Worm (Caenorhabditis elegans) whole organism, late embryonic: ENCODE results near the gene ceh-43.

Experiments used
- C38D4.7 ChIP-seq: fragments of 200-800 bp; sonication (Bioruptor generic); optimal IDR thresholded peaks from 2 replicates; lab custom pipeline; 2018; ENCODE audit warnings: mild to moderate bottlenecking, missing genetic modification characterization, moderate library complexity, missing compliant biosample characterization
- K02D7.2 ChIP-seq: sonication (generic microtip); optimal IDR thresholded peaks from 2 replicates; lab custom pipeline; 2017; ENCODE audit warnings: mild to moderate bottlenecking, missing genetic modification characterization, missing compliant biosample characterization
- T23F11.4 ChIP-seq: fragments of 200-800 bp; sonication (Bioruptor generic); optimal IDR thresholded peaks from 2 replicates; lab custom pipeline; 2018; ENCODE audit warnings: mild to moderate bottlenecking, missing genetic modification characterization, missing compliant biosample characterization
- ahr-1 ChIP-seq: sonication (generic microtip); optimal IDR thresholded peaks from 2 replicates; lab custom pipeline; 2016; ENCODE audit warnings: missing genetic modification characterization, missing compliant biosample characterization
- ama-1 ChIP-seq: fragments of 150-350 bp; optimal IDR thresholded peaks from 2 replicates; lab custom pipeline; 2014
- ceh-14 ChIP-seq: sonication (generic microtip); optimal IDR thresholded peaks from 2 replicates; lab custom pipeline; 2016; ENCODE audit warnings: missing genotype, missing genetic modification characterization, missing compliant biosample characterization
- ceh-18 ChIP-seq: sonication (generic microtip); optimal IDR thresholded peaks from 2 replicates; lab custom pipeline; 2016; ENCODE audit warnings: missing genetic modification characterization, missing compliant biosample characterization
- ceh-19 ChIP-seq: fragments of 200-800 bp; sonication (Bioruptor generic); optimal IDR thresholded peaks from 2 replicates; lab custom pipeline; 2018; ENCODE audit warnings: mild to moderate bottlenecking, missing genetic modification characterization, missing compliant biosample characterization
- ceh-31 ChIP-seq: sonication (generic microtip); optimal IDR thresholded peaks from 2 replicates; lab custom pipeline; 2016; ENCODE audit warnings: missing genetic modification characterization, missing compliant biosample characterization
- ceh-45 ChIP-seq: fragments of 200-800 bp; sonication (Bioruptor generic); IDR thresholded peaks from 2 replicates; pipeline ENCODE4 v1.3.6; 2022; ENCODE audit warnings: missing genetic modification reagents, missing genetic modification characterization, missing compliant biosample characterization
- ceh-9 ChIP-seq: sonication (generic microtip); optimal IDR thresholded peaks from 2 replicates; lab custom pipeline; 2016; ENCODE audit warnings: mild to moderate bottlenecking, missing genetic modification characterization, inconsistent platforms, missing compliant biosample characterization
- elt-2 ChIP-seq: sonication (generic microtip); optimal IDR thresholded peaks from 2 replicates; lab custom pipeline; 2016; ENCODE audit warnings: missing genetic modification reagents, missing genetic modification characterization, missing compliant biosample characterization
- elt-4 ChIP-seq: sonication (generic microtip); optimal IDR thresholded peaks from 2 replicates; lab custom pipeline; 2016; ENCODE audit warnings: missing genetic modification characterization, missing compliant biosample characterization
- ets-4 ChIP-seq: sonication (generic microtip); optimal IDR thresholded peaks from 2 replicates; lab custom pipeline; 2016; ENCODE audit warnings: missing genetic modification characterization, missing compliant biosample characterization
- fkh-10 ChIP-seq: fragments of 150-350 bp; optimal IDR thresholded peaks from 2 replicates; lab custom pipeline; 2014; ENCODE audit warnings: missing biosample characterization, missing genetic modification reagents, missing genetic modification characterization
- hlh-15 ChIP-seq: sonication (generic microtip); optimal IDR thresholded peaks from 2 replicates; lab custom pipeline; 2016; ENCODE audit warnings: missing genetic modification characterization, missing compliant biosample characterization
- hlh-30 ChIP-seq: sonication (generic microtip); optimal IDR thresholded peaks from 2 replicates; lab custom pipeline; 2017; ENCODE audit warnings: antibody characterized with exemption, missing genetic modification characterization, missing compliant biosample characterization; ENCODE audit not compliant: insufficient read depth
- hlh-6 ChIP-seq: sonication (generic microtip); optimal IDR thresholded peaks from 2 replicates; lab custom pipeline; 2016; ENCODE audit warnings: missing genotype, missing genetic modification characterization, missing compliant biosample characterization
- hlh-8 ChIP-seq: sonication (generic microtip); optimal IDR thresholded peaks from 2 replicates; lab custom pipeline; 2016; ENCODE audit warnings: missing genotype, missing genetic modification characterization, missing compliant biosample characterization
- lim-6 ChIP-seq: sonication (generic microtip); optimal IDR thresholded peaks from 2 replicates; lab custom pipeline; 2016; ENCODE audit warnings: missing genetic modification characterization, missing compliant biosample characterization
- lin-11 ChIP-seq: fragments of 200-800 bp; sonication (Bioruptor generic); optimal IDR thresholded peaks from 2 replicates; lab custom pipeline; 2018; ENCODE audit warnings: mild to moderate bottlenecking, missing genetic modification characterization, missing compliant biosample characterization
- madf-2 ChIP-seq: sonication (generic microtip); optimal IDR thresholded peaks from 2 replicates; lab custom pipeline; 2017; ENCODE audit warnings: missing genetic modification characterization, missing compliant biosample characterization
- mec-3 ChIP-seq: sonication (generic microtip); optimal IDR thresholded peaks from 2 replicates; lab custom pipeline; 2016; ENCODE audit warnings: borderline replicate concordance, missing genetic modification characterization, missing compliant biosample characterization
- nhr-11 ChIP-seq: fragments of 150-350 bp; optimal IDR thresholded peaks from 2 replicates; lab custom pipeline; 2014; ENCODE audit warnings: missing biosample characterization, missing genetic modification characterization
- nhr-232 ChIP-seq: sonication (generic microtip); optimal IDR thresholded peaks from 2 replicates; lab custom pipeline; 2016; ENCODE audit warnings: missing genetic modification characterization, missing compliant biosample characterization
- pax-1 ChIP-seq: fragments of 150-350 bp; optimal IDR thresholded peaks from 2 replicates; lab custom pipeline; 2014; ENCODE audit warnings: missing biosample characterization, missing genetic modification characterization
- pha-4 ChIP-seq: fragments of 150-350 bp; optimal IDR thresholded peaks from 2 replicates; lab custom pipeline; 2018; ENCODE audit warnings: missing biosample characterization, missing genetic modification reagents, missing genetic modification characterization
- pros-1 ChIP-seq: fragments of 150-350 bp; optimal IDR thresholded peaks from 2 replicates; lab custom pipeline; 2014; ENCODE audit warnings: missing biosample characterization, missing genetic modification reagents, missing genetic modification characterization
- ref-2 ChIP-seq: sonication (generic microtip); optimal IDR thresholded peaks from 2 replicates; lab custom pipeline; 2016; ENCODE audit warnings: missing genetic modification characterization, missing compliant biosample characterization
- rnt-1 ChIP-seq: sonication (generic microtip); optimal IDR thresholded peaks from 2 replicates; lab custom pipeline; 2016; ENCODE audit warnings: missing genetic modification characterization, missing compliant biosample characterization
- sox-2 ChIP-seq: fragments of 200-800 bp; sonication (Bioruptor generic); IDR thresholded peaks from 2 replicates; pipeline ENCODE4 v1.3.6; 2022; ENCODE audit warnings: missing genetic modification reagents, missing genetic modification characterization, missing compliant biosample characterization
- syd-9 ChIP-seq: sonication (generic microtip); optimal IDR thresholded peaks from 2 replicates; lab custom pipeline; 2016; ENCODE audit warnings: mild to moderate bottlenecking, missing genetic modification characterization, moderate library complexity, missing compliant biosample characterization
- unc-3 ChIP-seq, 2 experiments: fragments of 200-800 bp in 1 of 2; sonication (Bioruptor generic) in 1 of 2; sonication (generic microtip) in 1 of 2; conservative IDR thresholded peaks in 1 of 2; optimal IDR thresholded peaks in 1 of 2; 2 replicates each; pipeline versions ENCODE4 v1.3.6 to Lab custom; 2016 to 2022; ENCODE audit warnings: missing compliant biosample characterization in 2 of 2, missing genetic modification characterization in 2 of 2, missing genetic modification reagents in 1 of 2
- unc-42 ChIP-seq: sonication (generic microtip); optimal IDR thresholded peaks from 2 replicates; lab custom pipeline; 2016; ENCODE audit warnings: missing genotype, missing genetic modification characterization, missing compliant biosample characterization
- unc-86 ChIP-seq: sonication (generic microtip); optimal IDR thresholded peaks from 2 replicates; lab custom pipeline; 2016; ENCODE audit warnings: missing genetic modification characterization, missing compliant biosample characterization
- zip-5 ChIP-seq: sonication (generic microtip); optimal IDR thresholded peaks from 2 replicates; lab custom pipeline; 2016; ENCODE audit warnings: missing genetic modification characterization, missing compliant biosample characterization

The ceh-43 gene

ce11 chrIII:4404339-4404836, 45.4 kb downstream of the ceh-43 start, which contains the start of the genes R07E5.17 and snfc-5:
R07E5.17 (minus strand) TSS chrIII:4404436.
snfc-5 (plus strand) TSS chrIII:4404786.
- no peak for TF ChIP-seq ceh-19
- TF ChIP-seq nhr-232 = no peak
- TF ChIP-seq lim-6 = no peak
- TF ChIP-seq ahr-1 (tag; lab: Kevin White, UChicago) = no peak
- TF ChIP-seq mec-3 (tag; lab: Kevin White, UChicago) = no peak
- peak; percentile 37 for TF ChIP-seq unc-42
- TF ChIP-seq hlh-30 (tag; lab: Kevin White, UChicago) = no peak
- no peak for TF ChIP-seq hlh-15
- no peak for TF ChIP-seq ets-4
- TF ChIP-seq ceh-45 (GFP tag; lab: Robert Waterston, UW) = no peak
- TF ChIP-seq ceh-14 (tag; lab: Kevin White, UChicago) = peak; percentile 44
- TF ChIP-seq C38D4.7 (GFP tag; lab: Kevin White, UChicago) = no peak
- no peak for TF ChIP-seq unc-3 (GFP tag; conservative IDR thresholded peaks at IDR 0.05; lab: Robert Waterston, UW)
- no peak for TF ChIP-seq unc-3 (tag; optimal IDR thresholded peaks at IDR 0.05; lab: Kevin White, UChicago)
- peak; percentile 27 for TF ChIP-seq ceh-31 (tag; lab: Kevin White, UChicago)
- TF ChIP-seq elt-2 (tag; lab: Kevin White, UChicago) = no peak
- no peak for TF ChIP-seq rnt-1 (tag; lab: Kevin White, UChicago)
- no peak for TF ChIP-seq hlh-6
- TF ChIP-seq madf-2 = no peak
- peak; percentile 25 for TF ChIP-seq ceh-18 (tag; lab: Kevin White, UChicago)

DNA sequence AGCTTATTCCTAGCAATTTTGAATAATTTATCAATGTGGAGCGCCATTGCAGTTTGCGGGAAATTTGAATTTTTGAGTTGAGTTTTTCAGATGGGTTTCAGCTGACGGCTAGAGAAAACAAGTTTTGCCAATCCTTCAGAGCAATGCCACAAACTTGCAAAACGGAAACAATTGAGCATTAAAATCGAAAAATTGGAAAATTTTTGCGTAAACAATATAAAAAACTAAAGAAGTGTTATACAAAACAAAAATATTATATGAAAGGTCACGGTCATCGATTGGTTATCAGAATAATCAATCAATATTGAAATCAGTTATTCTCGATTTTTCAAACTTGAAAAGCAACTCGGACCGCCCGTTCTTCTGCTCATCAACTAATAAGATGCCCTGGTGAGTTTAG, 48.6 kb downstream of the ceh-43 start, which contains the start of gene R07E5.15:
TSS of gene R07E5.15 (plus strand) at position 301 of the 400 bp plus-strand sequence.
- TF ChIP-seq pax-1 (tag; lab: Kevin White, UChicago) (no peak), unc-42 (no peak), ama-1 (no peak), fkh-10 (GFP tag; lab: Kevin White, UChicago) (no peak), ceh-9 (tag; lab: Kevin White, UChicago) (no peak), syd-9 (tag; lab: Kevin White, UChicago) (no peak), ceh-14 (tag; lab: Kevin White, UChicago) (no peak), ceh-19 (no peak), pros-1 (no peak), K02D7.2 (tag; lab: Kevin White, UChicago) (no peak), T23F11.4 (GFP tag; lab: Kevin White, UChicago) (no peak), hlh-30 (tag; lab: Kevin White, UChicago) (no peak), lin-11 (tag; lab: Kevin White, UChicago) (no peak)

DNA sequence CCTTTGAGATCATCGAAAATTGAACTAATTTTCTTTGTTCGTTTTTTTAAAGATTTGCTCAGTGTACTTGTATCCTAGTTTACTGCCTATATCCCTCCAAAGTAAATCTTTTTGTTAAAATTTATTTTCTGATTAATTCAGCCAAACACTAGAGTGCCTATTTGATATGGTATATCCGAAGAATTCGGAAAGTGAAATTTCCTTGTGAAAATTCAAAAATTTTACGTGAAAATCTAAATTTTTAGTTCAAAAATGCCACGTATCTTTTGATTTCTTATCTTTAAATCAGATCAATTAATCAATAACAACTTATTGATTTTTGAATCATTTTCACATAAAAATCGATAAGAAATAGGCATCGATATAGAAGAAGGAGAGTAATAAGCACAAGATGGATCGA, 51.3 kb downstream of the ceh-43 start, which contains the start of gene R07E5.6:
TSS of gene R07E5.6 (plus strand) at position 301 of the 400 bp plus-strand sequence.
- no peak for TF ChIP-seq hlh-8 (tag; lab: Kevin White, UChicago)
- no peak for TF ChIP-seq sox-2
- TF ChIP-seq zip-5 (tag; lab: Kevin White, UChicago) = no peak
- TF ChIP-seq pha-4 = no peak
- TF ChIP-seq unc-86 (tag; lab: Kevin White, UChicago) = no peak
- TF ChIP-seq lim-6 = no peak
- TF ChIP-seq nhr-11 = no peak

DNA sequence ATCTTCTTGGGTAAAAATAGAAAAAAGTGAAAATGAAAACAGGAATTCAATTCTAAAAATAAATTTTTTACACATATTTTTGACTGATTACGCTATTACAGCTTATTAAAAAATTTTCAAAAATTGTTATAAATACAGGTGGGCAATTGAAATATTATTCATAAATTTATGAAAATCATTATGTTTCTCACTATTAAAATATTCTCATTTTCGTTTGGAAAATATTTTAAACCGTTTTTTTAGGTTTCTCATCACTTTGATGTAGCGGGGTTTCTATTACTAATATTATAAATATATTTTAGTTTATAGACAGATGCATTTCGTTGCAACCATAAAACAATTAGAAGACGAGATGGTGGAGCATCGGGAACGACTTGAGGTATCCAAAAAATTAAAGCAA, 52.6 kb downstream of the ceh-43 start, which contains the start of gene R07E5.5:
TSS of gene R07E5.5 (plus strand) at position 301 of the 400 bp plus-strand sequence.
- TF ChIP-seq ceh-18 (tag; lab: Kevin White, UChicago) (no peak), pros-1 (no peak), zip-5 (tag; lab: Kevin White, UChicago) (no peak), elt-4 (tag; lab: Kevin White, UChicago) (no peak), ceh-45 (GFP tag; lab: Robert Waterston, UW) (no peak), ref-2 (no peak)
